Fruit fly (Drosophila melanogaster) whole organism, wandering third instar larva: ENCODE data around the gene CG34265.

Experiments used
- Abd-B ChIP-seq: fragments of >200 bp; optimal IDR thresholded peaks from 2 replicates; lab custom pipeline; 2017; ENCODE audit warnings: missing biosample characterization, missing genetic modification characterization
- CG9705 ChIP-seq: fragments of 200-800 bp; sonication (Bioruptor generic); optimal IDR thresholded peaks from 2 replicates; lab custom pipeline; 2018; ENCODE audit warnings: missing biosample characterization, mild to moderate bottlenecking, missing genetic modification characterization
- Dfd ChIP-seq: fragments of >200 bp; optimal IDR thresholded peaks from 2 replicates; lab custom pipeline; 2017; ENCODE audit warnings: missing biosample characterization, missing genetic modification characterization
- Dif ChIP-seq: fragments of 200-275, 200-300 bp; sonication (Bioruptor generic); optimal IDR thresholded peaks from 2 replicates; lab custom pipeline; 2018; ENCODE audit warnings: missing biosample characterization, missing genetic modification characterization; ENCODE audit not compliant: partially characterized antibody
- Hnf4 ChIP-seq: fragments of 200-800 bp; sonication (Bioruptor generic); optimal IDR thresholded peaks from 2 replicates; lab custom pipeline; 2016; ENCODE audit warnings: missing biosample characterization, mild to moderate bottlenecking, missing genetic modification characterization
- Hr78 ChIP-seq: fragments of >200 bp; optimal IDR thresholded peaks from 2 replicates; lab custom pipeline; 2017; ENCODE audit warnings: missing biosample characterization, missing genetic modification characterization
- Hr83 ChIP-seq: fragments of 200-300 bp; sonication (Bioruptor generic); optimal IDR thresholded peaks from 2 replicates; lab custom pipeline; 2016; ENCODE audit warnings: missing biosample characterization, mild to moderate bottlenecking, missing genetic modification characterization, moderate library complexity; ENCODE audit not compliant: poor library complexity, severe bottlenecking
- Jra ChIP-seq: sonication (Bioruptor generic); optimal IDR thresholded peaks from 2 replicates; lab custom pipeline; 2016; ENCODE audit warnings: missing biosample characterization, missing genetic modification characterization
- Mio ChIP-seq: sonication (Bioruptor generic); optimal IDR thresholded peaks from 2 replicates; lab custom pipeline; 2016; ENCODE audit warnings: missing biosample characterization, missing genetic modification characterization
- N ChIP-seq: fragments of >200 bp; optimal IDR thresholded peaks from 2 replicates; lab custom pipeline; 2018; ENCODE audit warnings: missing biosample characterization, missing external identifiers, missing genetic modification characterization
- Rel ChIP-seq, 2 experiments: fragments of 200-800 bp; sonication (Bioruptor generic) in 1 of 2; optimal IDR thresholded peaks; 2 replicates in 1 of 2; 3 replicates in 1 of 2; lab custom pipeline; 2016 to 2019; ENCODE audit warnings: mild to moderate bottlenecking in 2 of 2, missing biosample characterization in 2 of 2, missing genetic modification characterization in 2 of 2, moderate library complexity in 1 of 2
- Sp1 ChIP-seq: fragments of 200-800 bp; sonication (Bioruptor generic); optimal IDR thresholded peaks from 3 replicates; lab custom pipeline; 2019; ENCODE audit warnings: missing biosample characterization, mild to moderate bottlenecking, missing genetic modification characterization, moderate library complexity
- Vsx2 ChIP-seq: fragments of 200-300, 225-300 bp; sonication (Bioruptor generic); optimal IDR thresholded peaks from 2 replicates; lab custom pipeline; 2018; ENCODE audit warnings: missing biosample characterization, missing genetic modification characterization; ENCODE audit not compliant: partially characterized antibody
- br ChIP-seq: fragments of 200-800 bp; sonication (Bioruptor generic); optimal IDR thresholded peaks from 2 replicates; lab custom pipeline; 2016; ENCODE audit warnings: missing biosample characterization, missing genetic modification characterization
- brk ChIP-seq: fragments of 200-800 bp; sonication (Bioruptor generic); optimal IDR thresholded peaks from 2 replicates; lab custom pipeline; 2016; ENCODE audit warnings: missing biosample characterization, mild to moderate bottlenecking, missing genetic modification characterization
- dl ChIP-seq, 2 experiments: fragments of 175-275, 200-275 bp in 1 of 2; fragments of 200-275 bp in 1 of 2; sonication (Bioruptor generic); optimal IDR thresholded peaks; lab custom pipeline; 2018; ENCODE audit warnings: mild to moderate bottlenecking in 2 of 2, missing biosample characterization in 2 of 2, missing genetic modification characterization in 2 of 2, moderate library complexity in 2 of 2; ENCODE audit not compliant: partially characterized antibody in 2 of 2, insufficient read depth in 1 of 2
- dmrt93B ChIP-seq: fragments of 200-800 bp; sonication (Bioruptor generic); optimal IDR thresholded peaks from 2 replicates; lab custom pipeline; 2018; ENCODE audit warnings: missing biosample characterization, mild to moderate bottlenecking, missing genetic modification characterization
- dsf ChIP-seq: sonication (Bioruptor generic); optimal IDR thresholded peaks from 2 replicates; lab custom pipeline; 2016; ENCODE audit warnings: missing biosample characterization, missing genetic modification characterization, borderline replicate concordance
- ey ChIP-seq: fragments of 200-800 bp; sonication (Bioruptor generic); optimal IDR thresholded peaks from 2 replicates; lab custom pipeline; 2016; ENCODE audit warnings: missing biosample characterization, missing genetic modification characterization
- foxo ChIP-seq, 2 experiments: fragments of 200-800 bp; sonication (Bioruptor generic); optimal IDR thresholded peaks; 2 replicates in 1 of 2; 3 replicates in 1 of 2; lab custom pipeline; 2016 to 2017; ENCODE audit warnings: missing biosample characterization in 2 of 2, missing genetic modification characterization in 2 of 2
- fru ChIP-seq: fragments of 200-800 bp; sonication (Bioruptor generic); optimal IDR thresholded peaks from 3 replicates; lab custom pipeline; 2016; ENCODE audit warnings: missing biosample characterization, mild to moderate bottlenecking, missing genetic modification characterization
- h ChIP-seq: fragments of 200-800 bp; sonication (Bioruptor generic); optimal IDR thresholded peaks from 3 replicates; lab custom pipeline; 2016; ENCODE audit warnings: missing biosample characterization, mild to moderate bottlenecking, missing genetic modification characterization
- jim ChIP-seq: fragments of 175-275, 200-325 bp; sonication (Bioruptor generic); optimal IDR thresholded peaks from 2 replicates; lab custom pipeline; 2016; ENCODE audit warnings: missing biosample characterization, mild to moderate bottlenecking, missing genetic modification characterization
- lola ChIP-seq: fragments of >200 bp; optimal IDR thresholded peaks from 2 replicates; lab custom pipeline; 2017; ENCODE audit warnings: missing biosample characterization, missing genetic modification characterization
- pan ChIP-seq: fragments of >200 bp; optimal IDR thresholded peaks from 2 replicates; lab custom pipeline; 2017
- psq ChIP-seq: fragments of 200-800 bp; sonication (Bioruptor generic); optimal IDR thresholded peaks from 3 replicates; lab custom pipeline; 2017; ENCODE audit warnings: missing biosample characterization, mild to moderate bottlenecking, missing genetic modification characterization, moderate library complexity
- rgr ChIP-seq: fragments of 200-800 bp; sonication (Bioruptor generic); optimal IDR thresholded peaks from 3 replicates; lab custom pipeline; 2016; ENCODE audit warnings: missing biosample characterization, mild to moderate bottlenecking, missing genetic modification characterization
- sage ChIP-seq: fragments of 200-800 bp; sonication (Bioruptor generic); optimal IDR thresholded peaks from 2 replicates; lab custom pipeline; 2016; ENCODE audit warnings: missing biosample characterization, mild to moderate bottlenecking, missing genetic modification characterization
- usp ChIP-seq: fragments of >200 bp; optimal IDR thresholded peaks from 2 replicates; lab custom pipeline; 2017; ENCODE audit warnings: missing biosample characterization, missing genetic modification characterization
- woc ChIP-seq: sonication (Bioruptor generic); optimal IDR thresholded peaks from 2 replicates; lab custom pipeline; 2016; ENCODE audit warnings: missing biosample characterization, mild to moderate bottlenecking, missing genetic modification characterization

The CG34265 gene

DNA sequence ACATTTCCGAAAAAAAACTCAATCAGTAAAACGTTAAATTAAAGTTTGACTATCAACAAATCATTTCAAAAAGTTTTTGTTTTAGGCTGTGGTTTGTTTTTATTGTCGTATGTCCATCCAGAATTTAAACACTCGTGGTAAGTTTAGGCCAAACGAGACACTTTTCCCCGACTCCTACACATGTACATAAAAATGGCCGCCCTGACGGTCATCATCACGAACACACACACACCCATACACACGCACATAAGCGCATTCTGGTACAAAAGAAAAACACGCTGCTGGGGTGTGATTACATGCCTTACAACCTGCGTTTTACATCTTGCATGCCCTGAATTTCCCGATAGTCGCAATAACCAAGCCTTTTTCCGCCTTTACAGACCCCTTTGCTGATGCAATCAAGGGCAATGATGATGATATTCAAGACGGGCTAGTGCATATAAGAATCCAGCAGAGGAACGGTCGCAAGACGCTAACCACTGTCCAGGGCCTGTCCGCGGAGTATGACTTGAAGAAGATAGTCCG, 44.8 kb upstream of the CG34265 start:
- TF ChIP-seq Sp1 (GFP tag; lab: Kevin White, UChicago) (no peak), Vsx2 (GFP tag; lab: Kevin White, UChicago) (no peak), dmrt93B (GFP tag; lab: Kevin White, UChicago) (no peak), Hr78 (GFP tag; lab: Kevin White, UChicago) (no peak), jim (GFP tag; lab: Kevin White, UChicago) (no peak), Rel (GFP tag; optimal IDR thresholded peaks at IDR 0.05; lab: Kevin White, UChicago) (no peak), Rel (tag; optimal IDR thresholded peaks at IDR 0.05; lab: Kevin White, UChicago) (no peak), Hr83 (no peak), brk (no peak), Dif (GFP tag; lab: Kevin White, UChicago) (no peak), Hnf4 (GFP tag; lab: Kevin White, UChicago) (no peak), CG9705 (GFP tag; lab: Kevin White, UChicago) (no peak), Dfd (no peak), dsf (GFP tag; lab: Kevin White, UChicago) (no peak), pan (lab: Kevin White, UChicago) (no peak), sage (GFP tag; lab: Kevin White, UChicago) (no peak), fru (GFP tag; lab: Kevin White, UChicago) (no peak), ey (GFP tag; lab: Kevin White, UChicago) (no peak), N (GFP tag; lab: Kevin White, UChicago) (no peak), Abd-B (GFP tag; lab: Kevin White, UChicago) (no peak), foxo (GFP tag; optimal IDR thresholded peaks at IDR 0.05; lab: Kevin White, UChicago) (no peak)
- TF ChIP-seq, all 38 proteins: peak for 0

DNA sequence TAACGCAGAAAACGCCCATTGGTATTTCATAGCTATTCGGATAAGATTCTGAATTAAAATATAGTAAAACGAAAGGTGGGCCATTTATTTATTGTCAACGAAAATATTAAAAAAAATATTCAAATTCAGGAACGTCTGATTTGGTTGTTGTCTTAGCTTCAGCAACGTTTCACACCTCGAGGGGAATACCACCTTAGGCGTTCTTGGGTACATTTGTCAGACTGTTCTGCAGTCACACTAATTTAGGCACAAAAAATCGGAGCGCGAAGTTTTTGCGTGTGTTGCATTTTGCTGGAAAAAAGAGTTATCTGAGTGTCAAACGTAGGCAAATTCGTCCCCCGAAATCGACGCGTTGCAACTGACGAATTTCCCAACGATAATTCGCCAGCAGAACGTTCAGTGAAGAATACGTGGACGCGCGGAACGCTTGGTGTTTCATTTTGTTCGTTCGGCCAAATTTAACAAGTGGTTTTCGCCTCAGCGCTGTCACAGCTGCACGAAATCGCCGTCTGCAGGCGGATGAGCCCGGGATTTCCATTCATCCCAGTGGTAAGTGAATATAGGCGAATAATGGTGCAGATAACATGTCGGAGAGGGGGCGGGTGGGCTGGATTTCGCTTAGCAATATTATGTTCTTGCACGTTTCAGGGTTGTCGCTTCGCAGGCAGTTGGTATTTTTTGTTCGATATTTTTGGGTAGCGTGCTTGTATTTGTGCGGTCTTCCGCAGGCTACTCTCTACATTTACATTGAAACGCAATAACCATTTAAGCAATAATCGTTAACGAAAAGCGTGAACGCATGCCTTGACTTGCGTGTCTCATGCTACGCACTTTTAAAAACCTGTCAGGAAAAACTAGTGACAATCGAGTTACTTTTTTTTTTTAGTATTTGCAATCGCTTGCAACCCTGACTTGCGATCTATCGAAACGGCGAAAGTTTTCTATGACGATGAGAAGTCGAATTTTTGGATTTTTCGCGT, 43.2 kb upstream of the CG34265 start, which contains the start of gene Larp4B:
TSS of gene Larp4B (plus strand) at position 99 of the 980 bp plus-strand sequence.
- TF ChIP-seq Mio (GFP tag; lab: Kevin White, UChicago): no peak
- TF ChIP-seq Jra: peak; percentile 27
- TF ChIP-seq Rel (GFP tag; optimal IDR thresholded peaks at IDR 0.05; lab: Kevin White, UChicago): no peak
- TF ChIP-seq Rel (tag; optimal IDR thresholded peaks at IDR 0.05; lab: Kevin White, UChicago): peak; percentile 97
- TF ChIP-seq foxo (GFP tag; optimal IDR thresholded peaks at IDR 0.05; lab: Kevin White, UChicago): peak in 1 of 2 experiments; percentile 17
- TF ChIP-seq woc (GFP tag; lab: Kevin White, UChicago): no peak
- peak; percentile 13 for TF ChIP-seq h (GFP tag; lab: Kevin White, UChicago)
- TF ChIP-seq rgr (GFP tag; lab: Kevin White, UChicago): peak; percentile 36
- peak; percentile 6 for TF ChIP-seq Sp1 (GFP tag; lab: Kevin White, UChicago)

DNA sequence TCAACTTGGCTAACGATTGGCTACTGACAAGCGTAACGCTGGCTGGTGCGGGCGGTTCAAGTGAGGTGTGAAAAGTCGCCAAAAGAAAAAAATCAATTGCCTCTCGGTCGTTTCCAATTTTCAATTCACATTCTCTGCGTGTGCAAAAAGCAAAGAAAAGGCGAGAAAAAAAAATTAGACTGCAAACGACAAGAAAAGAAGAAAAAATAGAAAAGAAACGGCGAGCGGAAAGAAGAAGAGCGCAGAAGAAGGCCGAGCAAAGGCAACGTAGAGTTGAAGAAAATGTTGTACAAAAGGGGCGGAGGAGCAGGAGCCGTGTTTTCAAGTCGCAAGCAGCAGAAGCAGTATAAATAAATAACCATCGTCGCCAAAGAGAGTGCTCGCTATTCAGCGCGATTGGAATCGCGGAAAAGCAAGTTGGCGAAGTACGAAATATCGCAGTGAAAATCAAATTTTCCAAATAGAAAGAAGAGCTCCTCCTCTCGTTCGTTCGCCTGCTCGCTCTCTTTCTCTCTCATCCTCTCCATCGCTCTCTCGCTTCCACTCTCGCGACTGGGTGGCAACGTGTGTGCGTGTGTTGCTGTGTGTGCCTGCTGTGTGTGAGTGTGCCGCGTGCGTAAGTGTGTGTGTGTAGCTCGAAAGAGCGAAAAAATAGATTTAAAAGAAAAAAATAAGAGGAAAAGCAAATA, 42.3 kb upstream of the CG34265 start:
- no peak for TF ChIP-seq woc (GFP tag; lab: Kevin White, UChicago)
- TF ChIP-seq Dfd: no peak
- TF ChIP-seq Sp1 (GFP tag; lab: Kevin White, UChicago): peak; percentile 20
- TF ChIP-seq br: peak; percentile 35
- TF ChIP-seq psq (GFP tag; lab: Kevin White, UChicago): peak; percentile 66
- peak; percentile 99 for TF ChIP-seq Dif (GFP tag; lab: Kevin White, UChicago)
- TF ChIP-seq dl (GFP tag; optimal IDR thresholded peaks at IDR 0.05; lab: Kevin White, UChicago; ENCODE audit: insufficient read depth in 1 of 2, partially characterized antibody in 2 of 2): peak in 1 of 2 experiments; percentile 92
- TF ChIP-seq lola: peak; percentile 83
- no peak for TF ChIP-seq Vsx2 (GFP tag; lab: Kevin White, UChicago)

DNA sequence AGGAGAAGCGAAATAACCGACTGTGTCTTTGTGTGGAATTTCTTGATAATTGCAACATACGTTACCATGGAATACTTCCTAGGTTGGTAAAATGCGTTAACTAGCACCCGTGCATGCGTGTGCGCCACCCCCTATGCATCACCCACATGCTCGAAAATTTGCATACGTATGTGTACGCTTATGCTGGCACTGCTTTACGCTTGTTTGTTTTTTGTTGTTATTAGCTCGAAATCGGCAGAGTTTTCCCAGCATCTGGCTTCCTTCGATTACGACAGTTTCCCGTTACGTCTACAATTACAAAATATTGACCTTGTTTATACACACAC, 41.8 kb upstream of the CG34265 start:
- no peak for TF ChIP-seq woc (GFP tag; lab: Kevin White, UChicago)
- TF ChIP-seq N (GFP tag; lab: Kevin White, UChicago): peak; percentile 42
- no peak for TF ChIP-seq usp (GFP tag; lab: Kevin White, UChicago)
- TF ChIP-seq, all 38 proteins: peak for 1
